Fruit fly (Drosophila melanogaster): Measurements from ENCODE around the gene aln.

The aln gene

DNA sequence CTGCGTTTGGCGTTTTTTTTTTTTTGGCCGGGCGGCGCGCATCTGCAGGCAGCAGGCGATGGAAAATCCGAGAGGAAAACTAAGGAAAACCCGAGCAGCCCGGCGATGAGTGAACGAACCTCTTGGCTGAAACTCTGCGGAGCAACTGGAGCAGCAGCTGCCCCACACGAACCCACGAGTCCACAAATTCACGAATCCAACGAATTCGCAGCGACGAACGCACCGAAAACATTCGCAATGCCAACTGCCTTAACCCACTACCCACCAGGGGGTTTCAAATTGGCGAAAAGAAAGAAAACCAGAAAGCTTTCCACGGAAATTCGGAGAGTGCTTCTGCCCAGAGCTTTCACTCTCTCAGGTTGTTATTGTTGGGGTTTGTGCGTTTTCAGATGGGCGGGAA is 29.0 kb downstream of the aln start:
- TF ChIP-seq CG32121 (GFP tag; IDR thresholded peaks at IDR 0.05) (peak; percentile 27; the same call in 1 of the 2 replicates), CG8301 (tag; optimal IDR thresholded peaks at IDR 0.05) (no peak), Ets98B (GFP tag; IDR thresholded peaks at IDR 0.05) (peak; percentile 47), CG4496 (GFP tag; IDR thresholded peaks at IDR 0.05) (no peak)

DNA sequence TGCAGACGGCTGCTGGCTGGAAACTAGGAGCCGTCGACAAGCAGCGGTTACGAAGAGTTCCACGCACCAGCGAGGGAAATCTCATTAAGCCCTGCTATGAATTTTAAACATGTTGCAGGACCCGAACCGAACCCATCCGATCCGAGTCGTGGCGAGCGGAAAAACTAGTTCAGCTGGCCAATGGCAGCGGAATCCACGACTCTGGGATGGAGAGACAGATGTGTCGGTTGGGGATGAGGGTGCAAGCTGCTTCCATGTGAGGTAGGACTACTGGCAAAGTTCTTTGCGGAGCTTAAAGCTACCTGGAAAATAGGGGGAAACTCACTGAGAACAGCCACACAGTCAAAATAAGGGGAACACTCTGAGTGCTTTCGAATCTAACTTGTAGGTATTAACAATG is 29.9 kb downstream of the aln start:
- TF ChIP-seq CG8159 (tag; optimal IDR thresholded peaks at IDR 0.05), result no peak
- no peak for TF ChIP-seq CG12605 (GFP tag; IDR thresholded peaks at IDR 0.05)
- no peak for TF ChIP-seq CG17806 (tag; optimal IDR thresholded peaks at IDR 0.05)
- no peak for TF ChIP-seq CG15710 (tag; optimal IDR thresholded peaks at IDR 0.05)
- no peak for TF ChIP-seq CG32121 (GFP tag; IDR thresholded peaks at IDR 0.05)
- no peak for TF ChIP-seq gl (tag; optimal IDR thresholded peaks at IDR 0.05)
- TF ChIP-seq CG14655 (GFP tag; optimal IDR thresholded peaks at IDR 0.05), result no peak
- no peak for TF ChIP-seq Ets98B (GFP tag; IDR thresholded peaks at IDR 0.05)
- no peak for TF ChIP-seq CG10348 (GFP tag; IDR thresholded peaks at IDR 0.05)
- TF ChIP-seq EcR (GFP tag; optimal IDR thresholded peaks at IDR 0.05), result no peak

DNA sequence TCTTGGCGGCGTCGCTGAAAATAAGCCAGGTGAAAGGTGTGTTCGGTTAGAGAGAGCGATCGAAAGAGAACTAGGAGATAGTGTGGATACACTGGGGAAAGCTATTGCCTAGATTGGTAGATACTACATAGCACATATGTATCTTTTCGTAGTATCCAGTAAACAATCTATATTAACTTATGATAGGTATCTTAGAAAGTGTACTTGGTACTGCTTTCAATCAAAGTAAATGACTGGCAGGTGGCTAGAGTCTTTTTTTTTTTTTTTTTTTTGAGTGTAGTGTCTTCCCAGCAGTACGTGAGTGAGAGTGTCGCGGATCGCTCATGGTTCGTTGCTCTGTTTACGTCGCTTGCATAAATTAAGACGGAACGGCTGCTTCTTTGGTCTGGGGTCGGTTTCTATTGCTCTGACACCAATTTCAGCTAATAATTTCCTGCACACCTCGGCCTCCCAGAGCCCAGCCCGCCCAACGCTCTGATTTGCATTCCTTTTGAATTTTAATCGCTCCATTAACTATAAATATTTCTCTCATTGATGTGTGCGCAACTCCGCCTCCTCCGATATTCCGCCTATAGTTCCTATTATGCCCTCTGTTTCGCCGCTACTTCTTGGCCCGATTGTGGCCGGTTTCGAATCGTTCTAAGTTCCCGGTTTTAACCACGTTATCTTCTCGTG is 36.0 kb downstream of the aln start:
- no peak for TF ChIP-seq D1 (tag; optimal IDR thresholded peaks at IDR 0.05)
- TF ChIP-seq CG15710 (tag; optimal IDR thresholded peaks at IDR 0.05), result peak; percentile 7
- no peak for TF ChIP-seq CG9948 (tag; optimal IDR thresholded peaks at IDR 0.05)
- 0 out of 3 replicates have a peak, but pooled peaks have one; percentile 64 for TF ChIP-seq fd96Ca (GFP tag; IDR thresholded peaks at IDR 0.05)
- no peak for TF ChIP-seq CG14655 (GFP tag; optimal IDR thresholded peaks at IDR 0.05)
- no peak for TF ChIP-seq CG13204 (GFP tag; optimal IDR thresholded peaks at IDR 0.05)
- no peak for TF ChIP-seq gl (tag; optimal IDR thresholded peaks at IDR 0.05)
- TF ChIP-seq Pif1B (GFP tag; optimal IDR thresholded peaks at IDR 0.05), result no peak
- peak; percentile 53; the same call in 2 of the 3 replicates for TF ChIP-seq CG4496 (GFP tag; IDR thresholded peaks at IDR 0.05)
- TF ChIP-seq Pif1A (GFP tag; optimal IDR thresholded peaks at IDR 0.05), result no peak
- peak; percentile 72 for TF ChIP-seq Ets98B (GFP tag; IDR thresholded peaks at IDR 0.05)
- peak; percentile 53; the same call in 1 of the 2 replicates for TF ChIP-seq CG32121 (GFP tag; IDR thresholded peaks at IDR 0.05)
- no peak for TF ChIP-seq Snoo (tag; optimal IDR thresholded peaks at IDR 0.05)
- TF ChIP-seq CG17806 (tag; optimal IDR thresholded peaks at IDR 0.05), result no peak
- peak; percentile 31; the same call in 1 of the 2 replicates for TF ChIP-seq CG10348 (GFP tag; IDR thresholded peaks at IDR 0.05)
- no peak for TF ChIP-seq CG34367 (tag; optimal IDR thresholded peaks at IDR 0.05)
- peak; percentile 71 for TF ChIP-seq CG8301 (tag; optimal IDR thresholded peaks at IDR 0.05)
- TF ChIP-seq CG12605 (GFP tag; IDR thresholded peaks at IDR 0.05), result peak; percentile 58
- no peak; the same call in 1 of the 2 replicates for TF ChIP-seq rn (GFP tag; IDR thresholded peaks at IDR 0.05)
- peak; percentile 20 for TF ChIP-seq CG8159 (tag; optimal IDR thresholded peaks at IDR 0.05)
- no peak for TF ChIP-seq EcR (GFP tag; optimal IDR thresholded peaks at IDR 0.05)

DNA sequence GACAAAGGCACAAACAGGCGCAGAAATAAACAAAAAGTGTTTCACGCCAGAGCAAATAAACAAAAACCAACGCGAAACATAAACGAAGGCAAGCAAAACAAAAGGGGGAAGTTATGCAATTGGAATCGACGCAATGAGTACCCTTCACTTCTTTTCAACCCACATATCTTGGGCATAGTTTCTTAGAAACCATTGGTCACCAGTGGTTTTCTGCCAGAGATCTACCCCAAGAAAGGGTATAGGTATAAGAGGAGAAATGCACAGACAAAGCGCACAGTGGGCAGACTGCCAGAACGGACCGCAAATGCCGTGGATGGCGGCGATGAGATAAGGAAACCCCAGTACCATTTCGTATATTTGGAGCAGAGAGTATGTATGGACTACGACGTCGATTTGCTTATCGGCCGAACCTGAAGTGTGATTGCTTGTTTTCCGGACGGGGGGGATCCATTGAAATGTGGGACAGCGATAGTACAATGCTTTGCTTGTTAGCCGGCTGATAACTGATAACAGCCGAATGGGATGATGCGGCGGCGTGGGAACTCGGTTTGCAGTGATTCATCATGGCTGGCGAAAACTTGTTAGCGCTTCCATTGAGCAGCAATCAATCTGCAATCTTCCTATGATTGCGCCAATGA is 37.2 kb downstream of the aln start:
- TF ChIP-seq Pif1A (GFP tag; optimal IDR thresholded peaks at IDR 0.05) (peak; percentile 36), CG9948 (tag; optimal IDR thresholded peaks at IDR 0.05) (peak; percentile 33), CG32121 (GFP tag; IDR thresholded peaks at IDR 0.05) (peak; percentile 78), CG13204 (GFP tag; optimal IDR thresholded peaks at IDR 0.05) (peak; percentile 13), Ets98B (GFP tag; IDR thresholded peaks at IDR 0.05) (peak; percentile 63), CG12605 (GFP tag; IDR thresholded peaks at IDR 0.05) (peak; percentile 49; the same call in 1 of the 2 replicates), CG8301 (tag; optimal IDR thresholded peaks at IDR 0.05) (peak; percentile 22), CG34367 (tag; optimal IDR thresholded peaks at IDR 0.05) (peak; percentile 12), CG15710 (tag; optimal IDR thresholded peaks at IDR 0.05) (peak; percentile 41), CG10348 (GFP tag; IDR thresholded peaks at IDR 0.05) (0 out of 2 replicates have a peak, but pooled peaks have one; percentile 14), CG14655 (GFP tag; optimal IDR thresholded peaks at IDR 0.05) (peak; percentile 40), fd96Ca (GFP tag; IDR thresholded peaks at IDR 0.05) (peak; percentile 62; the same call in 2 of the 3 replicates), gl (tag; optimal IDR thresholded peaks at IDR 0.05) (peak; percentile 45), rn (GFP tag; IDR thresholded peaks at IDR 0.05) (peak; percentile 29; the same call in 1 of the 2 replicates), D1 (tag; optimal IDR thresholded peaks at IDR 0.05) (no peak), CG8159 (tag; optimal IDR thresholded peaks at IDR 0.05) (peak; percentile 43), Snoo (tag; optimal IDR thresholded peaks at IDR 0.05) (peak; percentile 44), CG4496 (GFP tag; IDR thresholded peaks at IDR 0.05) (peak; percentile 47; the same call in 1 of the 3 replicates), Pif1B (GFP tag; optimal IDR thresholded peaks at IDR 0.05) (peak; percentile 45), EcR (GFP tag; optimal IDR thresholded peaks at IDR 0.05) (no peak), CG17806 (tag; optimal IDR thresholded peaks at IDR 0.05) (peak; percentile 16)

DNA sequence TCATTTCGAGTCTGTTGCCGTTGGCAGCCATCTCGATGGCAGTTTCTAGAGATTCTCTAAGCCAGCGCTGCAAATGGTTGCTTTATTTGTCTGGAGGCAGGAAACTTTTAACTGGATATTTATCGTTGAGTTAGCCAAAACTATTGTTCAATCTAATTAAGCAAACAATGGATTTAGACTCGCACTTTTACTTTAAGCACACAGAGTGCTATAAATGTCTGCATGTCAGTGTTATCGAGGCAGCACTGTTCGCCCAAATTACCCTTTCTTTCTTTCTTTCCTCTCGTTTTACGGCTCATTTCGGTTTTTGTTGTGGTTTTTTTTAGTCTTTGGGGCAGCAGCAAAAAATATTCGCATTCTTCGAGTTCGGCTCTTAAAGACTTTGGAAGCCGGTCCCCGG is 37.9 kb downstream of the aln start:
- TF ChIP-seq Snoo (tag; optimal IDR thresholded peaks at IDR 0.05) (no peak), CG8301 (tag; optimal IDR thresholded peaks at IDR 0.05) (peak; percentile 28), gl (tag; optimal IDR thresholded peaks at IDR 0.05) (no peak), CG13204 (GFP tag; optimal IDR thresholded peaks at IDR 0.05) (no peak), CG17806 (tag; optimal IDR thresholded peaks at IDR 0.05) (peak; percentile 2), CG32121 (GFP tag; IDR thresholded peaks at IDR 0.05) (no peak), CG14655 (GFP tag; optimal IDR thresholded peaks at IDR 0.05) (peak; percentile 19), CG8159 (tag; optimal IDR thresholded peaks at IDR 0.05) (peak; percentile 33), CG15710 (tag; optimal IDR thresholded peaks at IDR 0.05) (peak; percentile 26), CG4496 (GFP tag; IDR thresholded peaks at IDR 0.05) (no peak), D1 (tag; optimal IDR thresholded peaks at IDR 0.05) (no peak), Pif1A (GFP tag; optimal IDR thresholded peaks at IDR 0.05) (no peak), CG10348 (GFP tag; IDR thresholded peaks at IDR 0.05) (no peak), CG9948 (tag; optimal IDR thresholded peaks at IDR 0.05) (peak; percentile 10), CG12605 (GFP tag; IDR thresholded peaks at IDR 0.05) (no peak), CG34367 (tag; optimal IDR thresholded peaks at IDR 0.05) (no peak)

Measured in whole organism, pupa.